Worm (Caenorhabditis elegans) whole organism, L4 larva: Measurements from ENCODE around the gene acl-4.

Experiments used
- arid-1 ChIP-seq: fragments of 200-800 bp; sonication (Bioruptor generic); conservative IDR thresholded peaks from 2 replicates; pipeline ENCODE4 v1.3.6; 2022; ENCODE audit warnings: missing genetic modification reagents, missing genetic modification characterization, missing compliant biosample characterization
- ceh-20 ChIP-seq: fragments of 200-800 bp; sonication (Bioruptor generic); IDR thresholded peaks from 2 replicates; pipeline ENCODE4 v1.3.6; 2022; ENCODE audit warnings: missing genetic modification reagents, missing genetic modification characterization, missing compliant biosample characterization
- ctbp-1 ChIP-seq: fragments of 200-800 bp; sonication (Bioruptor generic); IDR thresholded peaks from 2 replicates; pipeline ENCODE4 v1.3.6; 2022; ENCODE audit warnings: missing genetic modification reagents, missing genetic modification characterization, missing compliant biosample characterization
- daf-16 ChIP-seq, 3 experiments: sonication (generic microtip); optimal IDR thresholded peaks; 2 replicates each; lab custom pipeline; 2016 to 2017; ENCODE audit warnings: missing genetic modification characterization in 3 of 3, missing genetic modification reagents in 3 of 3, mild to moderate bottlenecking in 2 of 3, missing compliant biosample characterization in 2 of 3, missing biosample characterization in 1 of 3, moderate library complexity in 1 of 3
- dmd-6 ChIP-seq: fragments of 200-800 bp; sonication (Bioruptor generic); IDR thresholded peaks from 2 replicates; pipeline ENCODE4 v1.3.6; 2022; ENCODE audit warnings: missing genetic modification reagents, missing genetic modification characterization, missing compliant biosample characterization
- dve-1 ChIP-seq: sonication (generic microtip); optimal IDR thresholded peaks from 2 replicates; lab custom pipeline; 2017; ENCODE audit warnings: antibody characterized with exemption, mild to moderate bottlenecking, missing genetic modification characterization, missing compliant biosample characterization; ENCODE audit not compliant: insufficient read depth
- hlh-11 ChIP-seq: fragments of 200-800 bp; sonication (Bioruptor generic); optimal IDR thresholded peaks from 2 replicates; lab custom pipeline; 2018; ENCODE audit warnings: mild to moderate bottlenecking, missing genetic modification characterization, missing compliant biosample characterization
- hlh-30 ChIP-seq: sonication (generic microtip); optimal IDR thresholded peaks from 2 replicates; lab custom pipeline; 2017; ENCODE audit warnings: antibody characterized with exemption, mild to moderate bottlenecking, missing genetic modification characterization, missing compliant biosample characterization; ENCODE audit not compliant: insufficient read depth
- lin-38 ChIP-seq: fragments of 200-800 bp; sonication (Bioruptor generic); IDR thresholded peaks from 2 replicates; pipeline ENCODE4 v1.3.6; 2022; ENCODE audit warnings: missing genetic modification reagents, missing genetic modification characterization, missing compliant biosample characterization
- mes-2 ChIP-seq: sonication (generic microtip); optimal IDR thresholded peaks from 2 replicates; lab custom pipeline; 2016; ENCODE audit warnings: missing genotype, mild to moderate bottlenecking, missing genetic modification characterization, missing compliant biosample characterization; ENCODE audit not compliant: poor library complexity, severe bottlenecking
- nhr-10 ChIP-seq: fragments of 150-350 bp; optimal IDR thresholded peaks from 2 replicates; lab custom pipeline; 2014; ENCODE audit warnings: missing biosample characterization, missing genetic modification characterization
- nhr-102 ChIP-seq: sonication (generic microtip); optimal IDR thresholded peaks from 2 replicates; lab custom pipeline; 2016; ENCODE audit warnings: mild to moderate bottlenecking, missing genetic modification characterization, moderate library complexity, missing compliant biosample characterization
- nhr-111 ChIP-seq: fragments of 200-800 bp; sonication (Bioruptor generic); optimal IDR thresholded peaks from 2 replicates; lab custom pipeline; 2018; ENCODE audit warnings: mild to moderate bottlenecking, missing genetic modification characterization, missing compliant biosample characterization
- nhr-28 ChIP-seq: fragments of 150-350 bp; optimal IDR thresholded peaks from 2 replicates; lab custom pipeline; 2014; ENCODE audit warnings: missing biosample characterization, missing genetic modification characterization
- nhr-42 ChIP-seq: fragments of 200-800 bp; sonication (Bioruptor generic); IDR thresholded peaks from 2 replicates; pipeline ENCODE4 v1.3.6; 2022; ENCODE audit warnings: missing genetic modification characterization, missing compliant biosample characterization
- nhr-76 ChIP-seq: fragments of 150-350 bp; optimal IDR thresholded peaks from 2 replicates; lab custom pipeline; 2014; ENCODE audit warnings: missing biosample characterization, missing genetic modification characterization
- php-3 ChIP-seq: fragments of 200-800 bp; sonication (Bioruptor generic); IDR thresholded peaks from 2 replicates; pipeline ENCODE4 v1.3.6; 2022; ENCODE audit warnings: missing genetic modification reagents, missing genetic modification characterization, missing compliant biosample characterization
- pqm-1 ChIP-seq: sonication (generic microtip); optimal IDR thresholded peaks from 2 replicates; lab custom pipeline; 2017; ENCODE audit warnings: missing biosample characterization, missing genetic modification characterization
- tra-1 ChIP-seq: fragments of 200-800 bp; sonication (Bioruptor generic); IDR thresholded peaks from 2 replicates; pipeline ENCODE4 v1.3.6; 2022; ENCODE audit warnings: missing genetic modification reagents, missing genetic modification characterization, missing compliant biosample characterization
- ztf-7 ChIP-seq: fragments of 150-350 bp; optimal IDR thresholded peaks from 2 replicates; lab custom pipeline; 2014; ENCODE audit warnings: missing biosample characterization, missing genetic modification characterization

Gene acl-4

DNA sequence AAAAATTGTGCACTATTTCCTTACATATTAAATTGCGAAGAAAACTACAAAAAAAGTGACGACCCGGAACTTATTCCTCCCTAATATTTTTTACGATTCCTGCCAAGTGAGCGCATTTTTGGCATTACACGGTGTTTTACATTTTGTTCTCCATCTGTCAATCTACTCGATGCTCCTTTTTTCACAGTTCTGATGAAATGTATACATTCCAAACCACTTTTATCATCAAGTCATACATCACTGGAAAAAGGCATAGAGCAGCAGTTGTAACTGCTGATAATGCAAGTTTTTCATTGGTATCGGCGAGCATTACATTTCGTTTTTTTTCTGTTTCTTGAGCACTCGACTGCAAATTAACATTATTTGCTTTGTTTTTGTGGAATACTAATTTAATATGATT, 52.0 kb downstream of the acl-4 start:
- TF ChIP-seq dve-1 (tag; lab: Kevin White, UChicago) = peak; percentile 19
- TF ChIP-seq lin-38 (GFP tag; lab: Robert Waterston, UW) = no peak
- TF ChIP-seq ceh-20 (GFP tag; lab: Robert Waterston, UW) = no peak
- peak; percentile 72 for TF ChIP-seq dmd-6
- no peak for TF ChIP-seq ztf-7
- TF ChIP-seq tra-1 = 0 out of 2 replicates have a peak, but pooled peaks have one; percentile 60
- peak; percentile 31 for TF ChIP-seq mes-2 (tag; lab: Kevin White, UChicago)
- TF ChIP-seq nhr-111 (GFP tag; lab: Kevin White, UChicago) = no peak
- no peak for TF ChIP-seq nhr-10 (tag; lab: Kevin White, UChicago)
- TF ChIP-seq nhr-76 (tag; lab: Kevin White, UChicago) = no peak
- peak; percentile 21 for TF ChIP-seq hlh-30 (tag; lab: Kevin White, UChicago)
- no peak for TF ChIP-seq daf-16 (GFP tag; optimal IDR thresholded peaks at IDR 0.05; lab: Kevin White, UChicago)
- peak; percentile 35 for TF ChIP-seq daf-16 (tag; optimal IDR thresholded peaks at IDR 0.05; lab: Kevin White, UChicago)
- no peak for TF ChIP-seq arid-1
- no peak for TF ChIP-seq ctbp-1 (GFP tag; lab: Robert Waterston, UW)
- TF ChIP-seq nhr-102 (tag; lab: Kevin White, UChicago) = no peak
- TF ChIP-seq php-3 (GFP tag; lab: Robert Waterston, UW) = peak; percentile 70
- TF ChIP-seq nhr-42 (GFP tag; lab: Robert Waterston, UW) = no peak
- TF ChIP-seq hlh-11 = peak; percentile 44
- TF ChIP-seq nhr-28 (tag; lab: Kevin White, UChicago) = peak; percentile 49
- TF ChIP-seq pqm-1 = peak; percentile 91
